Worm (Caenorhabditis elegans) whole organism, L1 larva: ENCODE data around the gene sec-22.

ENCODE experiments used
- C16A3.4 ChIP-seq: fragments of 150-350 bp; optimal IDR thresholded peaks from 2 replicates; lab custom pipeline; 2014; ENCODE audit warnings: missing biosample characterization, missing genetic modification characterization
- blmp-1 ChIP-seq: fragments of 150-350 bp; optimal IDR thresholded peaks from 2 replicates; lab custom pipeline; 2014; ENCODE audit warnings: missing biosample characterization, missing genetic modification characterization
- lin-39 ChIP-seq: fragments of 150-350 bp; optimal IDR thresholded peaks from 2 replicates; lab custom pipeline; 2014; ENCODE audit warnings: missing biosample characterization, missing genetic modification reagents, missing genetic modification characterization

DNA sequence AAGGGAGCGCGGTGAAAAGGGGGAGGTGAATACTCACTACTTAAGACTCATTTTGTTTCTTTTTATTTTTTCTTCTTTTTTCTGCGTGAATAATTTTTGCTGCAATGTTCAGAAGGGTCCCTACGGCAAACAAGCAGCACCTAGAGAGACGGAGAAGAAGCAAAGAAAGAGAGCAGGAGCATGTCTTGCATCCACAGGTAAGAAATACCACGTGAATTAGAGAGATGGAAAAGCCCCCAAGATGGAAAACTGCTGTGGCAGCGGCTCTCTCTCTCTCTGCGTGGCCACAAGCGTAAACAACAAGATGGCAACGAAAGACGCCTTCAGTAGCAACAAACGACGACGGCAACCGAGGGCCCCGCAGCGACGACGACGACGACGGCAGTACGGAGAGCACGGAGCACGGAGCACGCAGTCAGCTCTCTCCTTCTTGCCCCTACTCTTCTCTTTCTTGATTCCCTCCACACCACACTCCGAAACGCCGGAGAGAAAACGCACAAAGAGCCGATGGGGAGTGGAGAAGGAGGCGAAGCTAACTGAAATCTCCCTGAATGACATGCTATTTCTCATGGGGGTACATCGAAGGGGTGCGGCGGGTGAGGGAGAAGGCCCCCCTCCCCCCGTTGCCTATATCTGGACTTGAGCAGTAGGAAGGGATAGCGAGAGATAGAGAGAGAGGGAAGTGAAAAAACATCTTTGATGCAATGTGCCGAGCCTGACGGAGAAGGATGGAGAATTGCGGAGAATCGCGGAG is 42.5 kb upstream of the sec-22 start:
- TF ChIP-seq blmp-1 (tag; lab: Kevin White, UChicago) (no peak), C16A3.4 (tag; lab: Kevin White, UChicago) (peak; percentile 7), lin-39 (tag; lab: Kevin White, UChicago) (no peak)
